ENCODE assay signal across 1 worm cellular context in genomic region chrV:19672357-19672756, ce11.
A peak's percentile ranks its signal among the peaks of the same experiment; 100 is the strongest.
TF ChIP-seq lines count a peak whose summit lies in the region.

No protein-coding gene starts in this region.

TF ChIP-seq in whole organism, L2 larva, 48 proteins besides CTCF, POLR2A, EP300 and RAD21 (continued from another document):
- TF ChIP-seq fos-1 (tag; optimal IDR thresholded peaks at IDR 0.05; lab: Kevin White, UChicago), result peak; percentile 77
- TF ChIP-seq lin-39 (tag; optimal IDR thresholded peaks at IDR 0.05; lab: Kevin White, UChicago), result no peak
- no peak for TF ChIP-seq blmp-1 (tag; optimal IDR thresholded peaks at IDR 0.05; lab: Kevin White, UChicago; ENCODE audit: insufficient read depth)
